Fruit fly (Drosophila melanogaster): ENCODE results near the gene CG12320.

The CG12320 gene

dm6 chr3R:18291831-18292230, 39.3 kb upstream of the CG12320 start:
- TF ChIP-seq CG34376 (GFP tag; optimal IDR thresholded peaks at IDR 0.05) (peak; percentile 69), CG9797 (GFP tag; optimal IDR thresholded peaks at IDR 0.05) (no peak), Dip3 (GFP tag; optimal IDR thresholded peaks at IDR 0.05) (no peak), exex (tag; optimal IDR thresholded peaks at IDR 0.05) (peak; percentile 79), sug (tag; optimal IDR thresholded peaks at IDR 0.05) (peak; percentile 28), grn (GFP tag; optimal IDR thresholded peaks at IDR 0.05) (peak; percentile 43), sd (tag; optimal IDR thresholded peaks at IDR 0.05) (peak; percentile 45)

dm6 chr3R:18288677-18289076, 36.1 kb upstream of the CG12320 start, which contains the start of gene CG7131:
TSS of gene CG7131 (minus strand) at chr3R:18288777.
- no peak for TF ChIP-seq PHDP (tag; optimal IDR thresholded peaks at IDR 0.05)
- no peak for TF ChIP-seq ara (GFP tag; IDR thresholded peaks at IDR 0.05)
- TF ChIP-seq CG4404 (GFP tag; IDR thresholded peaks at IDR 0.05), result no peak
- no peak for TF ChIP-seq D (optimal IDR thresholded peaks at IDR 0.05)
- no peak for TF ChIP-seq D (GFP tag; optimal IDR thresholded peaks at IDR 0.05)
- TF ChIP-seq CG4360 (GFP tag; IDR thresholded peaks at IDR 0.05), result no peak
- TF ChIP-seq CG12071 (GFP tag; optimal IDR thresholded peaks at IDR 0.05), result no peak
- TF ChIP-seq HLH3B (GFP tag; IDR thresholded peaks at IDR 0.05), result no peak
- no peak for TF ChIP-seq seq (GFP tag; IDR thresholded peaks at IDR 0.05)
- TF ChIP-seq CG1603 (tag; optimal IDR thresholded peaks at IDR 0.05), result no peak
- no peak for TF ChIP-seq Ssrp (tag; optimal IDR thresholded peaks at IDR 0.05)

DNA sequence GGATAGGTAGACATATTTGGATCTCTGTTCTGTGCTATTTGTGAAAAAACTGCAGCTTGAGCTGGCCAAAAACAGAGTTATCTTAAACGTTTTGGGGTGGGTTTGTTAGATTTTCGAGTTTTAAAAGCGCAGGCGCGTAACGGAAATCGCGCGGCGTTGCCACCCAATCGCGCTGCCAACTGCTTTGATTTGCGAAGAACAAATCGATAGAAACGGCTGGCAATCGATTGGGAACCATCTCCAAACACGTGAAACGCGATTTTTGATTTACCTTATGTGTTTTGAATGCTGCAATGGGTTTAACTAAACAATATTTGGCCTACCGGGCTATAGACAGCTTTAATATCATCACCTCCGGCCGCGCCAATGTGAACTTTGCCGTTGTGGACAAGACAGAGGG, 30.9 kb upstream of the CG12320 start, which contains the start of the genes CG14312 and CG8064:
Gene CG14312, minus strand, starts transcription at position 88 of the 400 bp plus-strand sequence.
Gene CG8064, plus strand, starts transcription at position 220 of the 400 bp plus-strand sequence.
- TF ChIP-seq Dip3 (GFP tag; optimal IDR thresholded peaks at IDR 0.05) (no peak), Dll (GFP tag; IDR thresholded peaks at IDR 0.05; ENCODE audit: partially characterized antibody) (peak; percentile 75; the same call in 3 of the 4 replicates), Max (GFP tag; optimal IDR thresholded peaks at IDR 0.05) (peak; percentile 81), ewg (GFP tag; optimal IDR thresholded peaks at IDR 0.05) (peak; percentile 100), CG7357 (GFP tag; IDR thresholded peaks at IDR 0.05) (no peak), CTCF (GFP tag; optimal IDR thresholded peaks at IDR 0.05) (no peak), CG14860 (GFP tag; IDR thresholded peaks at IDR 0.05; ENCODE audit: partially characterized antibody) (0 out of 3 replicates have a peak, but pooled peaks have one; percentile 10), CG33213 (GFP tag; optimal IDR thresholded peaks at IDR 0.05) (peak; percentile 33), CG18011 (GFP tag; optimal IDR thresholded peaks at IDR 0.05) (peak; percentile 3), Hr51 (GFP tag; optimal IDR thresholded peaks at IDR 0.05) (peak in 1 of 2 experiments; percentile 75), CG10267 (tag; optimal IDR thresholded peaks at IDR 0.05) (peak; percentile 34), cg (GFP tag; optimal IDR thresholded peaks at IDR 0.05) (no peak), CG17829 (tag; optimal IDR thresholded peaks at IDR 0.05) (peak; percentile 21), Mad (GFP tag; optimal IDR thresholded peaks at IDR 0.05) (no peak), gcm (GFP tag; optimal IDR thresholded peaks at IDR 0.05) (no peak), stwl (tag; optimal IDR thresholded peaks at IDR 0.05) (peak; percentile 73), NC2β (GFP tag; optimal IDR thresholded peaks at IDR 0.05) (peak; percentile 31), CG2120 (GFP tag; optimal IDR thresholded peaks at IDR 0.05) (peak; percentile 5), cad (GFP tag; optimal IDR thresholded peaks at IDR 0.05) (no peak), B-H2 (GFP tag; optimal IDR thresholded peaks at IDR 0.05) (peak; percentile 4), CG4617 (GFP tag; optimal IDR thresholded peaks at IDR 0.05; ENCODE audit: borderline replicate concordance) (peak; percentile 37), Dip2 (GFP tag; IDR thresholded peaks at IDR 0.05) (no peak), CG3407 (GFP tag; optimal IDR thresholded peaks at IDR 0.05) (no peak), CG17361 (GFP tag; IDR thresholded peaks at IDR 0.05) (no peak), CG12659 (GFP tag; optimal IDR thresholded peaks at IDR 0.05) (peak; percentile 47), CG34224 (GFP tag; IDR thresholded peaks at IDR 0.05; ENCODE audit: partially characterized antibody) (peak; percentile 46; the same call in 1 of the 3 replicates), BEAF-32 (GFP tag; optimal IDR thresholded peaks at IDR 0.05) (peak; percentile 77), inv (GFP tag; IDR thresholded peaks at IDR 0.05; ENCODE audit: partially characterized antibody) (peak; percentile 41; the same call in 1 of the 2 replicates), Myb (GFP tag; optimal IDR thresholded peaks at IDR 0.05) (peak; percentile 99), ap (GFP tag; IDR thresholded peaks at IDR 0.05) (no peak), CG8089 (GFP tag; optimal IDR thresholded peaks at IDR 0.05) (no peak)

Measured in whole organism, embryonic.